Worm (Caenorhabditis elegans) whole organism, mixed stage, embryonic: Measurements from ENCODE around the gene F25E5.1.

Experiments used
- M03D4.4 ChIP-seq: sonication (generic microtip); optimal IDR thresholded peaks from 2 replicates; lab custom pipeline; 2017; ENCODE audit warnings: mild to moderate bottlenecking, missing genetic modification characterization, missing compliant biosample characterization
- bed-3 ChIP-seq: fragments of 200-800 bp; sonication (Bioruptor generic); optimal IDR thresholded peaks from 3 replicates; lab custom pipeline; 2018; ENCODE audit warnings: mild to moderate bottlenecking, missing genetic modification characterization, moderate library complexity, missing compliant biosample characterization
- ceh-39 ChIP-seq: fragments of 150-350 bp; optimal IDR thresholded peaks from 2 replicates; lab custom pipeline; 2014; ENCODE audit warnings: missing biosample characterization, missing genetic modification characterization
- ceh-43 ChIP-seq: fragments of 200-800 bp; sonication (Bioruptor generic); optimal IDR thresholded peaks from 2 replicates; lab custom pipeline; 2018; ENCODE audit warnings: mild to moderate bottlenecking, missing genetic modification characterization, moderate library complexity, missing compliant biosample characterization
- ceh-83 ChIP-seq: fragments of 200-800 bp; sonication (Bioruptor generic); optimal IDR thresholded peaks from 2 replicates; lab custom pipeline; 2018; ENCODE audit warnings: mild to moderate bottlenecking, missing genetic modification characterization, missing compliant biosample characterization
- ces-1 ChIP-seq: fragments of 150-350 bp; optimal IDR thresholded peaks from 2 replicates; lab custom pipeline; 2014; ENCODE audit warnings: missing biosample characterization, missing genetic modification reagents, missing genetic modification characterization
- cnd-1 ChIP-seq: fragments of 200-800 bp; sonication (Bioruptor generic); optimal IDR thresholded peaks from 2 replicates; lab custom pipeline; 2018; ENCODE audit warnings: mild to moderate bottlenecking, missing genetic modification characterization, missing compliant biosample characterization
- elt-1 ChIP-seq: sonication (generic microtip); optimal IDR thresholded peaks from 2 replicates; lab custom pipeline; 2017; ENCODE audit warnings: missing genetic modification characterization, mild to moderate bottlenecking, missing compliant biosample characterization, antibody characterized with exemption, moderate library complexity, borderline replicate concordance; ENCODE audit not compliant: insufficient read depth
- elt-3 ChIP-seq: fragments of 150-350 bp; optimal IDR thresholded peaks from 2 replicates; lab custom pipeline; 2014; ENCODE audit warnings: missing biosample characterization, missing genetic modification characterization
- flh-1 ChIP-seq: fragments of 200-800 bp; sonication (Bioruptor generic); optimal IDR thresholded peaks from 2 replicates; lab custom pipeline; 2018; ENCODE audit warnings: mild to moderate bottlenecking, missing genetic modification characterization, moderate library complexity, missing compliant biosample characterization
- ham-2 ChIP-seq: fragments of 200-800 bp; sonication (Bioruptor generic); optimal IDR thresholded peaks from 2 replicates; lab custom pipeline; 2018; ENCODE audit warnings: mild to moderate bottlenecking, missing genetic modification characterization, missing compliant biosample characterization
- hlh-1 ChIP-seq: fragments of 150-350 bp; optimal IDR thresholded peaks from 2 replicates; lab custom pipeline; 2014; ENCODE audit warnings: missing biosample characterization, missing genetic modification reagents, missing genetic modification characterization
- lin-13 ChIP-seq: fragments of 150-350 bp; optimal IDR thresholded peaks from 2 replicates; lab custom pipeline; 2014; ENCODE audit warnings: missing biosample characterization, missing genetic modification characterization
- lin-32 ChIP-seq: fragments of 200-800 bp; sonication (Bioruptor generic); optimal IDR thresholded peaks from 2 replicates; lab custom pipeline; 2018; ENCODE audit warnings: mild to moderate bottlenecking, missing genetic modification characterization, missing compliant biosample characterization
- lsy-2 ChIP-seq: fragments of 150-350 bp; optimal IDR thresholded peaks from 2 replicates; lab custom pipeline; 2014; ENCODE audit warnings: missing biosample characterization, missing genetic modification characterization
- mab-5 ChIP-seq: fragments of 150-350 bp; optimal IDR thresholded peaks from 2 replicates; lab custom pipeline; 2014; ENCODE audit warnings: missing biosample characterization, missing genetic modification characterization
- mep-1 ChIP-seq: fragments of 150-350 bp; optimal IDR thresholded peaks from 2 replicates; lab custom pipeline; 2017; ENCODE audit warnings: missing biosample characterization, missing genetic modification reagents, missing genetic modification characterization, inconsistent platforms
- mls-2 ChIP-seq: sonication (generic microtip); optimal IDR thresholded peaks from 2 replicates; lab custom pipeline; 2016; ENCODE audit warnings: mild to moderate bottlenecking, missing genetic modification characterization, moderate library complexity, missing compliant biosample characterization
- nhr-12 ChIP-seq: fragments of 150-350 bp; optimal IDR thresholded peaks from 2 replicates; lab custom pipeline; 2014; ENCODE audit warnings: missing biosample characterization, missing genetic modification characterization
- nhr-2 ChIP-seq: fragments of 150-350 bp; optimal IDR thresholded peaks from 2 replicates; lab custom pipeline; 2014; ENCODE audit warnings: missing biosample characterization, missing genetic modification characterization
- nhr-237 ChIP-seq: fragments of 150-350 bp; optimal IDR thresholded peaks from 2 replicates; lab custom pipeline; 2014; ENCODE audit warnings: missing biosample characterization, missing genetic modification characterization
- nhr-76 ChIP-seq: sonication (generic microtip); optimal IDR thresholded peaks from 2 replicates; lab custom pipeline; 2017; ENCODE audit warnings: missing biosample characterization, missing genetic modification characterization
- pha-4 ChIP-seq: fragments of 150-350 bp; optimal IDR thresholded peaks from 2 replicates; lab custom pipeline; 2018; ENCODE audit warnings: missing biosample characterization, missing genetic modification reagents, missing genetic modification characterization
- sem-2 ChIP-seq: fragments of 200-800 bp; sonication (Bioruptor generic); optimal IDR thresholded peaks from 2 replicates; lab custom pipeline; 2018; ENCODE audit warnings: mild to moderate bottlenecking, missing genetic modification characterization, missing compliant biosample characterization
- snpc-4 ChIP-seq: fragments of 150-350 bp; optimal IDR thresholded peaks from 2 replicates; lab custom pipeline; 2014; ENCODE audit warnings: missing biosample characterization, missing genetic modification characterization
- sptf-1 ChIP-seq: sonication (generic microtip); optimal IDR thresholded peaks from 2 replicates; lab custom pipeline; 2017; ENCODE audit warnings: mild to moderate bottlenecking, missing genetic modification characterization, moderate library complexity, missing compliant biosample characterization
- tbx-8 ChIP-seq: fragments of 200-800 bp; sonication (Bioruptor generic); optimal IDR thresholded peaks from 2 replicates; lab custom pipeline; 2018; ENCODE audit warnings: mild to moderate bottlenecking, missing genetic modification characterization, moderate library complexity, missing compliant biosample characterization
- unc-39 ChIP-seq: fragments of 150-350 bp; optimal IDR thresholded peaks from 2 replicates; lab custom pipeline; 2014; ENCODE audit warnings: missing biosample characterization, missing genetic modification characterization
- unc-62 ChIP-seq: fragments of 150-350 bp; optimal IDR thresholded peaks from 2 replicates; lab custom pipeline; 2014; ENCODE audit warnings: missing biosample characterization, missing genetic modification reagents, missing genetic modification characterization
- zip-8 ChIP-seq: fragments of 150-350 bp; optimal IDR thresholded peaks from 2 replicates; lab custom pipeline; 2014; ENCODE audit warnings: missing biosample characterization, missing genetic modification characterization
- ztf-11 ChIP-seq: fragments of 150-350 bp; optimal IDR thresholded peaks from 2 replicates; lab custom pipeline; 2014; ENCODE audit warnings: missing biosample characterization, missing genetic modification characterization

F25E5.1 gene

ce11 chrV:7426594-7426993, 39.1 kb upstream of the F25E5.1 start, which contains the start of gene srw-68:
Gene srw-68 (minus strand): TSS chrV:7426694.
- TF ChIP-seq bed-3 (GFP tag; lab: Kevin White, UChicago) (no peak), mab-5 (tag; lab: Kevin White, UChicago) (no peak), nhr-237 (no peak), lin-13 (no peak), ceh-83 (GFP tag; lab: Kevin White, UChicago) (no peak), mls-2 (tag; lab: Kevin White, UChicago) (no peak), ham-2 (GFP tag; lab: Kevin White, UChicago) (no peak), sptf-1 (no peak), nhr-12 (tag; lab: Kevin White, UChicago) (no peak), lin-32 (GFP tag; lab: Kevin White, UChicago) (no peak), hlh-1 (tag; lab: Kevin White, UChicago) (no peak), lsy-2 (no peak), unc-62 (GFP tag; lab: Kevin White, UChicago) (no peak), elt-3 (tag; lab: Kevin White, UChicago) (no peak), mep-1 (tag; lab: Kevin White, UChicago) (no peak), M03D4.4 (no peak), nhr-76 (tag; lab: Kevin White, UChicago) (no peak), tbx-8 (no peak), unc-39 (tag; lab: Kevin White, UChicago) (no peak), ces-1 (no peak)

- TF ChIP-seq mep-1 (tag; lab: Kevin White, UChicago) (no peak), elt-1 (tag; lab: Kevin White, UChicago) (no peak), ceh-43 (GFP tag; lab: Kevin White, UChicago) (no peak), hlh-1 (tag; lab: Kevin White, UChicago) (no peak), nhr-237 (no peak), mab-5 (tag; lab: Kevin White, UChicago) (no peak), nhr-2 (tag; lab: Kevin White, UChicago) (no peak), nhr-76 (tag; lab: Kevin White, UChicago) (no peak), elt-3 (tag; lab: Kevin White, UChicago) (no peak), zip-8 (tag; lab: Kevin White, UChicago) (no peak), mls-2 (tag; lab: Kevin White, UChicago) (no peak), sem-2 (GFP tag; lab: Kevin White, UChicago) (no peak), ham-2 (GFP tag; lab: Kevin White, UChicago) (no peak), M03D4.4 (no peak), cnd-1 (tag; lab: Kevin White, UChicago) (no peak), pha-4 (tag; lab: Kevin White, UChicago) (no peak), lin-32 (GFP tag; lab: Kevin White, UChicago) (no peak), lin-13 (no peak), ceh-83 (GFP tag; lab: Kevin White, UChicago) (no peak), ces-1 (no peak)
Observed at ce11 chrV:7428880-7429279, 36.8 kb upstream of the F25E5.1 start, which contains the start of gene srw-69. Gene srw-69 (minus strand): TSS chrV:7428980.

ce11 chrV:7431016-7431415, 34.7 kb upstream of the F25E5.1 start, which contains the start of gene srw-71:
Gene srw-71 (minus strand): TSS chrV:7431116.
- TF ChIP-seq ces-1 (no peak), sptf-1 (no peak), snpc-4 (tag; lab: Kevin White, UChicago) (no peak), lin-13 (no peak), ceh-43 (GFP tag; lab: Kevin White, UChicago) (no peak)

ce11 chrV:7432441-7433146, 33.1 kb upstream of the F25E5.1 start:
- no peak for TF ChIP-seq unc-62 (GFP tag; lab: Kevin White, UChicago)
- no peak for TF ChIP-seq bed-3 (GFP tag; lab: Kevin White, UChicago)
- no peak for TF ChIP-seq ztf-11 (tag; lab: Kevin White, UChicago)
- no peak for TF ChIP-seq ceh-39 (tag; lab: Kevin White, UChicago)
- TF ChIP-seq hlh-1 (tag; lab: Kevin White, UChicago) = no peak
- TF ChIP-seq elt-1 (tag; lab: Kevin White, UChicago) = no peak
- TF ChIP-seq nhr-12 (tag; lab: Kevin White, UChicago) = no peak
- TF ChIP-seq sptf-1 = no peak
- no peak for TF ChIP-seq sem-2 (GFP tag; lab: Kevin White, UChicago)
- TF ChIP-seq snpc-4 (tag; lab: Kevin White, UChicago) = no peak
- no peak for TF ChIP-seq elt-3 (tag; lab: Kevin White, UChicago)
- TF ChIP-seq nhr-237 = no peak
- no peak for TF ChIP-seq ceh-83 (GFP tag; lab: Kevin White, UChicago)
- no peak for TF ChIP-seq mls-2 (tag; lab: Kevin White, UChicago)
- TF ChIP-seq unc-39 (tag; lab: Kevin White, UChicago) = no peak
- TF ChIP-seq ceh-43 (GFP tag; lab: Kevin White, UChicago) = no peak
- TF ChIP-seq flh-1 (GFP tag; lab: Kevin White, UChicago) = no peak
